Fruit fly (Drosophila melanogaster): Measurements from ENCODE around the gene spd-2.

spd-2 gene

dm6 chr3L:16631844-16632537 is 37.2 kb upstream of the spd-2 start:
- TF ChIP-seq EcR (GFP tag; optimal IDR thresholded peaks at IDR 0.05) (peak; percentile 19), CG8301 (tag; optimal IDR thresholded peaks at IDR 0.05) (peak; percentile 35), CG12605 (GFP tag; IDR thresholded peaks at IDR 0.05) (no peak), CG14655 (GFP tag; optimal IDR thresholded peaks at IDR 0.05) (no peak), Ets98B (GFP tag; IDR thresholded peaks at IDR 0.05) (no peak), CG9948 (tag; optimal IDR thresholded peaks at IDR 0.05) (no peak), Snoo (tag; optimal IDR thresholded peaks at IDR 0.05) (no peak), fd96Ca (GFP tag; IDR thresholded peaks at IDR 0.05) (no peak), CG4496 (GFP tag; IDR thresholded peaks at IDR 0.05) (0 out of 3 replicates have a peak, but pooled peaks have one; percentile 47), CG34367 (tag; optimal IDR thresholded peaks at IDR 0.05) (no peak)

DNA sequence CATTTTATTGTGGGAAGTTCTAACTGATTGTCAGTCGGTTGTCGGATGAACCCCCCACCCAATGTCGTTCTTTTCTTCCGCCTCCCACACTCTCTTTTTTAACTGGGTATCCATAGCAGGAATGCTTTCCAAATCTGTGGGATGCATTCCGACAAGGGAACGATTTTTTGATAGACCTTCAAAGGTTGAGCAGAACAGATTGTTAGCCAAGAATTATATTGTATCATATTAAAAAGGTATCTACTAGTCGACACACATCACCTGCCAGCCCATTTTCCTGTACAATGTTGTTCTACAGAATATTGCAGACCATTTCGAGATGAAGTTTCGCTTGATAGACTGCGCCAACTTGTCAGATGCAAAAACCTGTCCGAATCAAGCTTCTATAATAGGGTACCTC is 35.0 kb upstream of the spd-2 start:
- TF ChIP-seq CG12605 (GFP tag; IDR thresholded peaks at IDR 0.05) (no peak), Snoo (tag; optimal IDR thresholded peaks at IDR 0.05) (no peak), CG15710 (tag; optimal IDR thresholded peaks at IDR 0.05) (no peak), D1 (tag; optimal IDR thresholded peaks at IDR 0.05) (no peak), CG32121 (GFP tag; IDR thresholded peaks at IDR 0.05) (no peak), rn (GFP tag; IDR thresholded peaks at IDR 0.05) (no peak), CG8159 (tag; optimal IDR thresholded peaks at IDR 0.05) (no peak), CG34367 (tag; optimal IDR thresholded peaks at IDR 0.05) (no peak), CG10348 (GFP tag; IDR thresholded peaks at IDR 0.05) (no peak), CG9948 (tag; optimal IDR thresholded peaks at IDR 0.05) (no peak), Ets98B (GFP tag; IDR thresholded peaks at IDR 0.05) (no peak), EcR (GFP tag; optimal IDR thresholded peaks at IDR 0.05) (no peak), CG17806 (tag; optimal IDR thresholded peaks at IDR 0.05) (no peak), Pif1B (GFP tag; optimal IDR thresholded peaks at IDR 0.05) (no peak)

- no peak for TF ChIP-seq Pif1A (GFP tag; optimal IDR thresholded peaks at IDR 0.05)
- TF ChIP-seq fd96Ca (GFP tag; IDR thresholded peaks at IDR 0.05) = no peak
- no peak for TF ChIP-seq CG14655 (GFP tag; optimal IDR thresholded peaks at IDR 0.05)
- no peak for TF ChIP-seq CG4496 (GFP tag; IDR thresholded peaks at IDR 0.05)
- no peak for TF ChIP-seq D1 (tag; optimal IDR thresholded peaks at IDR 0.05)
- no peak for TF ChIP-seq CG9948 (tag; optimal IDR thresholded peaks at IDR 0.05)
- TF ChIP-seq CG12605 (GFP tag; IDR thresholded peaks at IDR 0.05) = no peak
- no peak for TF ChIP-seq EcR (GFP tag; optimal IDR thresholded peaks at IDR 0.05)
- TF ChIP-seq CG15710 (tag; optimal IDR thresholded peaks at IDR 0.05) = no peak
- no peak for TF ChIP-seq Snoo (tag; optimal IDR thresholded peaks at IDR 0.05)
- TF ChIP-seq Ets98B (GFP tag; IDR thresholded peaks at IDR 0.05) = no peak
- no peak for TF ChIP-seq CG17806 (tag; optimal IDR thresholded peaks at IDR 0.05)
- TF ChIP-seq CG8301 (tag; optimal IDR thresholded peaks at IDR 0.05) = no peak
- no peak for TF ChIP-seq CG10348 (GFP tag; IDR thresholded peaks at IDR 0.05)
- no peak for TF ChIP-seq Pif1B (GFP tag; optimal IDR thresholded peaks at IDR 0.05)
- TF ChIP-seq CG34367 (tag; optimal IDR thresholded peaks at IDR 0.05) = no peak
- no peak for TF ChIP-seq CG8159 (tag; optimal IDR thresholded peaks at IDR 0.05)
- TF ChIP-seq CG32121 (GFP tag; IDR thresholded peaks at IDR 0.05) = no peak
- TF ChIP-seq gl (tag; optimal IDR thresholded peaks at IDR 0.05) = no peak
Measured at dm6 chr3L:16626199-16626598, 31.4 kb upstream of the spd-2 start.

- TF ChIP-seq CG9948 (tag; optimal IDR thresholded peaks at IDR 0.05) (no peak), CG17806 (tag; optimal IDR thresholded peaks at IDR 0.05) (no peak), CG8301 (tag; optimal IDR thresholded peaks at IDR 0.05) (no peak), CG14655 (GFP tag; optimal IDR thresholded peaks at IDR 0.05) (no peak), CG4496 (GFP tag; IDR thresholded peaks at IDR 0.05) (no peak), CG8159 (tag; optimal IDR thresholded peaks at IDR 0.05) (no peak), Pif1B (GFP tag; optimal IDR thresholded peaks at IDR 0.05) (peak; percentile 44), gl (tag; optimal IDR thresholded peaks at IDR 0.05) (no peak), CG12605 (GFP tag; IDR thresholded peaks at IDR 0.05) (no peak), CG15710 (tag; optimal IDR thresholded peaks at IDR 0.05) (peak; percentile 48), rn (GFP tag; IDR thresholded peaks at IDR 0.05) (no peak), fd96Ca (GFP tag; IDR thresholded peaks at IDR 0.05) (peak; percentile 30; the same call in 1 of the 3 replicates), CG32121 (GFP tag; IDR thresholded peaks at IDR 0.05) (0 out of 2 replicates have a peak, but pooled peaks have one; percentile 13), CG34367 (tag; optimal IDR thresholded peaks at IDR 0.05) (no peak), Snoo (tag; optimal IDR thresholded peaks at IDR 0.05) (peak; percentile 31), Ets98B (GFP tag; IDR thresholded peaks at IDR 0.05) (peak; percentile 30; the same call in 1 of the 2 replicates), CG13204 (GFP tag; optimal IDR thresholded peaks at IDR 0.05) (no peak), D1 (tag; optimal IDR thresholded peaks at IDR 0.05) (no peak)
Measured at dm6 chr3L:16615132-16615709, 20.4 kb upstream of the spd-2 start, which contains the start of gene Mo25. Gene Mo25 (minus strand): TSS chr3L:16615472.

dm6 chr3L:16612972-16613371 is 18.2 kb upstream of the spd-2 start:
- no peak for TF ChIP-seq D1 (tag; optimal IDR thresholded peaks at IDR 0.05)
- TF ChIP-seq CG17806 (tag; optimal IDR thresholded peaks at IDR 0.05) = no peak
- peak; percentile 21; the same call in 1 of the 3 replicates for TF ChIP-seq fd96Ca (GFP tag; IDR thresholded peaks at IDR 0.05)
- peak; percentile 75 for TF ChIP-seq EcR (GFP tag; optimal IDR thresholded peaks at IDR 0.05)

DNA sequence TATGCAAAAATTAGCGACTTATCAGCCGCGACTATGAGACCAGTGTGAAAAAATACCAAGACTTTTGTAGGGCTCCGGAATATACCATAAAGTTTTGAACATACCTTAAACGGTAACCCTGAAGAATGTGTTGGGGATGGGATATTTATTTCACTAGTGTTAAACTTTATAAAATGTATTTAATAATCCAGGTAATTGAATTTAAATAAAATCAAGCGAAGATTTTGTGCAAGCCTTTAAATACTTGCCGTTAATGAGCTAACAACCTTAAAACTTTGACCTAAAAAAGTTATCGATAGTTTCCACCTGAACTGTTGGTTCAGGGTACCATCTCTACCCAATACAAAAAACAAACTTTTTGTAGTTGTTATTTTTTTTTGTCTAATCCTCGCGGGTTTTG is 17.3 kb upstream of the spd-2 start, which contains the start of gene CG4101:
CG4101 (plus strand) TSS at position 335 of the 400 bp plus-strand sequence.
- TF ChIP-seq Pif1B (GFP tag; optimal IDR thresholded peaks at IDR 0.05) = peak; percentile 56
- TF ChIP-seq CG13204 (GFP tag; optimal IDR thresholded peaks at IDR 0.05) = no peak
- peak; percentile 69 for TF ChIP-seq CG17806 (tag; optimal IDR thresholded peaks at IDR 0.05)
- peak; percentile 71 for TF ChIP-seq Pif1A (GFP tag; optimal IDR thresholded peaks at IDR 0.05)
- TF ChIP-seq CG8159 (tag; optimal IDR thresholded peaks at IDR 0.05) = peak; percentile 69
- peak; percentile 59 for TF ChIP-seq CG34367 (tag; optimal IDR thresholded peaks at IDR 0.05)
- TF ChIP-seq gl (tag; optimal IDR thresholded peaks at IDR 0.05) = peak; percentile 45
- no peak for TF ChIP-seq D1 (tag; optimal IDR thresholded peaks at IDR 0.05)
- TF ChIP-seq rn (GFP tag; IDR thresholded peaks at IDR 0.05) = no peak; the same call in none of the 2 replicates
- TF ChIP-seq Snoo (tag; optimal IDR thresholded peaks at IDR 0.05) = peak; percentile 70
- TF ChIP-seq CG32121 (GFP tag; IDR thresholded peaks at IDR 0.05) = peak; percentile 76; the same call in 1 of the 2 replicates
- peak; percentile 79 for TF ChIP-seq CG15710 (tag; optimal IDR thresholded peaks at IDR 0.05)
- peak; percentile 60 for TF ChIP-seq CG8301 (tag; optimal IDR thresholded peaks at IDR 0.05)
- TF ChIP-seq CG12605 (GFP tag; IDR thresholded peaks at IDR 0.05) = no peak
- peak; percentile 80 for TF ChIP-seq CG4496 (GFP tag; IDR thresholded peaks at IDR 0.05)
- TF ChIP-seq Ets98B (GFP tag; IDR thresholded peaks at IDR 0.05) = peak; percentile 79
- no peak for TF ChIP-seq EcR (GFP tag; optimal IDR thresholded peaks at IDR 0.05)
- peak; percentile 64 for TF ChIP-seq CG14655 (GFP tag; optimal IDR thresholded peaks at IDR 0.05)
- TF ChIP-seq fd96Ca (GFP tag; IDR thresholded peaks at IDR 0.05) = peak; percentile 74
- 0 out of 2 replicates have a peak, but pooled peaks have one; percentile 52 for TF ChIP-seq CG10348 (GFP tag; IDR thresholded peaks at IDR 0.05)
- peak; percentile 50 for TF ChIP-seq CG9948 (tag; optimal IDR thresholded peaks at IDR 0.05)

All from whole organism, pupa.